Fruit fly (Drosophila melanogaster) whole organism: ENCODE measurements around the gene dysc.

Source experiments
- CG8478 ChIP-seq: fragments of >200 bp; optimal IDR thresholded peaks from 2 replicates; lab custom pipeline; 2018; ENCODE audit warnings: inconsistent platforms
- Dll ChIP-seq: fragments of >200 bp; optimal IDR thresholded peaks from 2 replicates; lab custom pipeline; 2017
- EcR ChIP-seq, 2 experiments: fragments of >200 bp; optimal IDR thresholded peaks; 2 replicates each; lab custom pipeline; 2017; ENCODE audit warnings: missing biosample characterization in 2 of 2, missing genetic modification characterization in 2 of 2, missing genetic modification reagents in 2 of 2
- pan ChIP-seq: fragments of >200 bp; optimal IDR thresholded peaks from 2 replicates; lab custom pipeline; 2017
- psq ChIP-seq: fragments of >200 bp; optimal IDR thresholded peaks from 2 replicates; lab custom pipeline; 2017

DNA sequence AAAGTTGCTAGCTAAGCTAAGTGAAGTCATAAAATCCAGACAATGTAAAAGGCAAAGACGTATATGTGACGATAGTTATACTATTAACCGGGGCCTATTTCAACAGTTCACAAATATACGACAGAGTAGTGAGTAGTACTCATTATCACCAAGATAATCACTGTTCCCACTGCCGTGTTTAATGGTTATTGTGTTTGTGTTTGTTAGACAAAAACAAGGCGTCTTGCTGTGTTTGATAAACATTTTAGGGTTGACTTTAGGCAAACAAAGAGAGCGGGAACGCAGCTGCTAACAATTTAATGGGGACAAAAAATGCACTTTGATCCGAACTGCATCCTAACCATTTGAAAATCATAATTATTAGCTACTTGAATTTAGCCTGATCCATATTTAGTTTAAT is 37.6 kb downstream of the dysc start:
- no peak for TF ChIP-seq psq (lab: Kevin White, UChicago)
- no peak for TF ChIP-seq pan (lab: Kevin White, UChicago)
- TF ChIP-seq CG8478 (lab: Kevin White, UChicago): no peak
- TF ChIP-seq EcR (GFP tag; optimal IDR thresholded peaks at IDR 0.05; lab: Kevin White, UChicago): no peak
- no peak for TF ChIP-seq Dll (lab: Kevin White, UChicago)
